Fruit fly (Drosophila melanogaster) whole organism, prepupa: ENCODE measurements around the gene inaF-A.

Source experiments
- CG10631 ChIP-seq: fragments of 200-800 bp; sonication (Bioruptor generic); optimal IDR thresholded peaks from 2 replicates; lab custom pipeline; 2016; ENCODE audit warnings: missing biosample characterization, missing genetic modification characterization
- CG10669 ChIP-seq: fragments of 200-800 bp; sonication (Bioruptor generic); optimal IDR thresholded peaks from 3 replicates; lab custom pipeline; 2018; ENCODE audit warnings: missing biosample characterization, mild to moderate bottlenecking, missing genetic modification characterization, moderate library complexity
- CG11762 ChIP-seq: fragments of 200-800 bp; sonication (Bioruptor generic); optimal IDR thresholded peaks from 3 replicates; lab custom pipeline; 2016; ENCODE audit warnings: missing biosample characterization, missing genetic modification characterization; ENCODE audit not compliant: insufficient read depth
- CG11902 ChIP-seq: fragments of 200-800 bp; sonication (Bioruptor generic); optimal IDR thresholded peaks from 3 replicates; lab custom pipeline; 2016; ENCODE audit warnings: missing biosample characterization, missing genetic modification characterization
- CG15336 ChIP-seq: fragments of 200-800 bp; sonication (Bioruptor generic); IDR thresholded peaks from 2 replicates; pipeline ENCODE4 v1.3.6; 2022; ENCODE audit warnings: missing biosample characterization, missing genetic modification characterization
- CG1621 ChIP-seq: fragments of 200-800 bp; sonication (Bioruptor generic); optimal IDR thresholded peaks from 3 replicates; lab custom pipeline; 2018; ENCODE audit warnings: missing biosample characterization, mild to moderate bottlenecking, missing genetic modification characterization
- CG16779 ChIP-seq: fragments of 200-800 bp; sonication (Bioruptor generic); optimal IDR thresholded peaks from 3 replicates; lab custom pipeline; 2017; ENCODE audit warnings: missing biosample characterization, mild to moderate bottlenecking, missing genetic modification characterization
- CG3919 ChIP-seq: fragments of 200-800 bp; sonication (Bioruptor generic); optimal IDR thresholded peaks from 3 replicates; lab custom pipeline; 2016; ENCODE audit warnings: missing biosample characterization, missing genetic modification characterization
- CG4318 ChIP-seq: fragments of 200-800 bp; sonication (Bioruptor generic); optimal IDR thresholded peaks from 3 replicates; lab custom pipeline; 2017; ENCODE audit warnings: missing biosample characterization, mild to moderate bottlenecking, missing genetic modification characterization
- CG6163 ChIP-seq: fragments of 200-800 bp; sonication (Bioruptor generic); IDR thresholded peaks from 3 replicates; pipeline ENCODE4 v1.3.6; 2022; ENCODE audit warnings: missing biosample characterization, missing genetic modification characterization
- CG6276 ChIP-seq: fragments of 200-800 bp; sonication (Bioruptor generic); optimal IDR thresholded peaks from 2 replicates; lab custom pipeline; 2017; ENCODE audit warnings: missing biosample characterization, mild to moderate bottlenecking, missing genetic modification characterization
- CG6792 ChIP-seq: fragments of 200-800 bp; sonication (Bioruptor generic); optimal IDR thresholded peaks from 3 replicates; lab custom pipeline; 2016; ENCODE audit warnings: missing biosample characterization, missing genetic modification characterization
- CG6808 ChIP-seq: fragments of 200-800 bp; sonication (Bioruptor generic); optimal IDR thresholded peaks from 3 replicates; lab custom pipeline; 2017; ENCODE audit warnings: missing biosample characterization, missing genetic modification characterization, mild to moderate bottlenecking, moderate library complexity, missing genetic modification reagents
- CG6854 ChIP-seq: fragments of 200-800 bp; sonication (Bioruptor generic); optimal IDR thresholded peaks from 2 replicates; lab custom pipeline; 2017; ENCODE audit warnings: missing biosample characterization, mild to moderate bottlenecking, missing genetic modification characterization
- CG7368 ChIP-seq: fragments of 200-800 bp; sonication (Bioruptor generic); optimal IDR thresholded peaks from 3 replicates; lab custom pipeline; 2016; ENCODE audit warnings: missing biosample characterization, missing genetic modification characterization
- CG8119 ChIP-seq: fragments of 200-800 bp; sonication (Bioruptor generic); IDR thresholded peaks from 3 replicates; pipeline ENCODE4 v1.3.6; 2022; ENCODE audit warnings: missing biosample characterization, missing genetic modification characterization
- CG8319 ChIP-seq: fragments of 200-800 bp; sonication (Bioruptor generic); optimal IDR thresholded peaks from 3 replicates; lab custom pipeline; 2016; ENCODE audit warnings: missing biosample characterization, missing genetic modification characterization
- CG8632 ChIP-seq: fragments of 200-800 bp; sonication (Bioruptor generic); optimal IDR thresholded peaks from 3 replicates; lab custom pipeline; 2016; ENCODE audit warnings: missing biosample characterization, missing genetic modification characterization
- CG9139 ChIP-seq: fragments of 200-800 bp; sonication (Bioruptor generic); optimal IDR thresholded peaks from 3 replicates; lab custom pipeline; 2017; ENCODE audit warnings: missing biosample characterization, mild to moderate bottlenecking, missing genetic modification characterization
- Eip78C ChIP-seq: fragments of 200-800 bp; sonication (Bioruptor generic); peaks from one replicate; lab custom pipeline; 2016; ENCODE audit warnings: missing biosample characterization, missing genetic modification characterization
- Eip93F ChIP-seq: fragments of 200-800 bp; sonication (Bioruptor generic); optimal IDR thresholded peaks from 2 replicates; lab custom pipeline; 2016; ENCODE audit warnings: missing biosample characterization, mild to moderate bottlenecking, missing genetic modification characterization
- Ets21C ChIP-seq: fragments of 200-800 bp; sonication (Bioruptor generic); optimal IDR thresholded peaks from 3 replicates; lab custom pipeline; 2016; ENCODE audit warnings: missing biosample characterization, missing genetic modification characterization
- Gug ChIP-seq: fragments of 200-800 bp; sonication (Bioruptor generic); IDR thresholded peaks from 2 replicates; pipeline ENCODE4 v1.3.6; 2022; ENCODE audit warnings: missing biosample characterization, missing genetic modification characterization
- Hr38 ChIP-seq: sonication (Bioruptor generic); optimal IDR thresholded peaks from 2 replicates; lab custom pipeline; 2016; ENCODE audit warnings: missing biosample characterization, missing genetic modification characterization
- Hr39 ChIP-seq: fragments of 200-800 bp; sonication (Bioruptor generic); optimal IDR thresholded peaks from 2 replicates; lab custom pipeline; 2016; ENCODE audit warnings: missing biosample characterization, missing genetic modification characterization
- Hr4 ChIP-seq: fragments of 200-800 bp; sonication (Bioruptor generic); optimal IDR thresholded peaks from 3 replicates; lab custom pipeline; 2016; ENCODE audit warnings: missing biosample characterization, missing genetic modification characterization
- Lpt ChIP-seq: fragments of 200-800 bp; sonication (Bioruptor generic); optimal IDR thresholded peaks from 3 replicates; lab custom pipeline; 2016; ENCODE audit warnings: missing biosample characterization, missing genetic modification characterization
- Met ChIP-seq: fragments of 200-800 bp; sonication (Bioruptor generic); optimal IDR thresholded peaks from 3 replicates; lab custom pipeline; 2016; ENCODE audit warnings: missing biosample characterization, missing genetic modification characterization
- OdsH ChIP-seq: fragments of 200-800 bp; sonication (Bioruptor generic); optimal IDR thresholded peaks from 3 replicates; lab custom pipeline; 2016; ENCODE audit warnings: missing biosample characterization, missing genetic modification characterization
- Smox ChIP-seq: fragments of 200-800 bp; sonication (Bioruptor generic); optimal IDR thresholded peaks from 3 replicates; lab custom pipeline; 2016; ENCODE audit warnings: missing biosample characterization, missing genetic modification characterization
- Sox102F ChIP-seq: fragments of 200-800 bp; sonication (Bioruptor generic); optimal IDR thresholded peaks from 2 replicates; lab custom pipeline; 2016; ENCODE audit warnings: missing biosample characterization, mild to moderate bottlenecking, missing genetic modification characterization
- Sox15 ChIP-seq: fragments of 200-800 bp; sonication (Bioruptor generic); optimal IDR thresholded peaks from 3 replicates; lab custom pipeline; 2016; ENCODE audit warnings: missing biosample characterization, missing genetic modification characterization
- achi ChIP-seq: fragments of 200-800 bp; sonication (Bioruptor generic); optimal IDR thresholded peaks from 3 replicates; lab custom pipeline; 2016; ENCODE audit warnings: missing biosample characterization, missing genetic modification characterization
- acj6 ChIP-seq: fragments of 200-800 bp; sonication (Bioruptor generic); optimal IDR thresholded peaks from 3 replicates; lab custom pipeline; 2016; ENCODE audit warnings: missing biosample characterization, missing genetic modification characterization
- dac ChIP-seq: fragments of 200-800 bp; sonication (Bioruptor generic); optimal IDR thresholded peaks from 2 replicates; lab custom pipeline; 2017; ENCODE audit warnings: missing biosample characterization, mild to moderate bottlenecking, missing genetic modification characterization
- dsx ChIP-seq: fragments of 200-800 bp; optimal IDR thresholded peaks from 3 replicates; lab custom pipeline; 2019; ENCODE audit warnings: missing biosample characterization, mild to moderate bottlenecking, missing genetic modification characterization, moderate library complexity; ENCODE audit not compliant: poor library complexity, severe bottlenecking
- esn ChIP-seq: fragments of 200-800 bp; sonication (Bioruptor generic); optimal IDR thresholded peaks from 2 replicates; lab custom pipeline; 2016; ENCODE audit warnings: missing biosample characterization, mild to moderate bottlenecking, missing genetic modification characterization, moderate library complexity
- fd85E ChIP-seq: fragments of 200-800 bp; sonication (Bioruptor generic); optimal IDR thresholded peaks from 3 replicates; lab custom pipeline; 2016; ENCODE audit warnings: missing biosample characterization, missing genetic modification characterization
- fkh ChIP-seq: fragments of 200-800 bp; sonication (Bioruptor generic); optimal IDR thresholded peaks from 3 replicates; lab custom pipeline; 2017; ENCODE audit warnings: missing biosample characterization, mild to moderate bottlenecking, missing genetic modification characterization, moderate library complexity
- net ChIP-seq: fragments of 200-800 bp; sonication (Bioruptor generic); optimal IDR thresholded peaks from 3 replicates; lab custom pipeline; 2016; ENCODE audit warnings: missing biosample characterization, missing genetic modification characterization
- pdm3 ChIP-seq: fragments of 200-800 bp; sonication (Bioruptor generic); optimal IDR thresholded peaks from 3 replicates; lab custom pipeline; 2016; ENCODE audit warnings: missing biosample characterization, missing genetic modification characterization
- spab ChIP-seq: fragments of 200-800 bp; sonication (Bioruptor generic); optimal IDR thresholded peaks from 2 replicates; lab custom pipeline; 2017; ENCODE audit warnings: missing biosample characterization, mild to moderate bottlenecking, missing genetic modification characterization, missing genetic modification reagents
- topi ChIP-seq: fragments of 200-800 bp; sonication (Bioruptor generic); optimal IDR thresholded peaks from 3 replicates; lab custom pipeline; 2016; ENCODE audit warnings: missing biosample characterization, missing genetic modification characterization
- vri ChIP-seq: fragments of 200-800 bp; sonication (Bioruptor generic); optimal IDR thresholded peaks from 3 replicates; lab custom pipeline; 2016; ENCODE audit warnings: missing biosample characterization, mild to moderate bottlenecking, missing genetic modification characterization

inaF-A gene

dm6 chrX:11775987-11776587 is 42.4 kb upstream of the inaF-A start (continued):
- TF ChIP-seq Smox (GFP tag; lab: Kevin White, UChicago) (peak; percentile 95), CG9139 (GFP tag; lab: Kevin White, UChicago) (peak; percentile 92), CG8632 (GFP tag; lab: Kevin White, UChicago) (peak; percentile 93), CG3919 (peak; percentile 96), CG11762 (GFP tag; lab: Kevin White, UChicago) (peak; percentile 90), Ets21C (peak; percentile 95), topi (GFP tag; lab: Kevin White, UChicago) (peak; percentile 96), CG8119 (GFP tag; lab: Robert Waterston, UW) (peak; percentile 95), vri (GFP tag; lab: Kevin White, UChicago) (peak; percentile 84), Hr39 (GFP tag; lab: Kevin White, UChicago) (peak; percentile 96), CG1621 (peak; percentile 95), net (GFP tag; lab: Kevin White, UChicago) (peak; percentile 91), acj6 (GFP tag; lab: Kevin White, UChicago) (peak; percentile 94), dac (peak; percentile 92), CG6808 (GFP tag; lab: Kevin White, UChicago) (peak; percentile 96), Sox15 (peak; percentile 93), CG10631 (peak; percentile 95), Hr38 (GFP tag; lab: Kevin White, UChicago) (no peak)

DNA sequence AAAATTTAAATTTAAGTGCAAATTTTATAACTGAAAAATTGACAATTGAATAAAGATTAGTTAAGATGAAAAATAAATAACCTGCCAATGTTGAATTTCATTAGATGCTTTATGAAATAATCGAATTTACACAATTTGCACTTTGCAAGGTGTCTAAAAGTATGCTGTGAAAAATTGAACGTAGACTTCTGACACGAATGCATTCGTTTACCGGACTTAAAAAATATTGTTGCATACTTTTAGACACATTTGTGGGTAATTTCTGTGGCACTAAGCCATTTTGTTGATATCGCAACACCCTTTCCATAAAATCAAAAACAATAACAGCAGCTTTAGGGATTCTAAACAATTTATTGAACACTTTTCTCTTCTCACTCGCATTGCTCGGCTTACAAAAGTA is 35.7 kb upstream of the inaF-A start:
- no peak for TF ChIP-seq Gug
- TF ChIP-seq CG3919: no peak
- no peak for TF ChIP-seq CG1621
- TF ChIP-seq CG6163 (GFP tag; lab: Robert Waterston, UW): no peak
- no peak for TF ChIP-seq CG10669 (GFP tag; lab: Kevin White, UChicago)
- TF ChIP-seq CG15336: no peak
- no peak for TF ChIP-seq CG6792 (GFP tag; lab: Kevin White, UChicago)
- TF ChIP-seq pdm3: no peak
- no peak for TF ChIP-seq achi (GFP tag; lab: Kevin White, UChicago)
- no peak for TF ChIP-seq fkh (GFP tag; lab: Kevin White, UChicago)
- TF ChIP-seq spab (GFP tag; lab: Kevin White, UChicago): no peak
- no peak for TF ChIP-seq Met (GFP tag; lab: Kevin White, UChicago)
- TF ChIP-seq CG6808 (GFP tag; lab: Kevin White, UChicago): no peak
- TF ChIP-seq CG8119 (GFP tag; lab: Robert Waterston, UW): no peak
- no peak for TF ChIP-seq CG16779 (tag; lab: Kevin White, UChicago)
- no peak for TF ChIP-seq CG11902 (GFP tag; lab: Kevin White, UChicago)
- TF ChIP-seq, all 60 proteins: peak for 0

- TF ChIP-seq CG1621: no peak
- TF ChIP-seq, all 60 proteins: peak for 0
Observed at dm6 chrX:11764540-11765136, 30.9 kb upstream of the inaF-A start, which contains the start of gene CG9360. TSS of gene CG9360 (minus strand) at chrX:11764590.

- TF ChIP-seq fd85E (GFP tag; lab: Kevin White, UChicago): no peak
- TF ChIP-seq CG6276: no peak
- no peak for TF ChIP-seq CG6163 (GFP tag; lab: Robert Waterston, UW)
- TF ChIP-seq esn (GFP tag; lab: Kevin White, UChicago): no peak
- TF ChIP-seq CG3919: no peak
- no peak for TF ChIP-seq Hr4 (GFP tag; lab: Kevin White, UChicago)
- TF ChIP-seq Eip78C (GFP tag; lab: Kevin White, UChicago): no peak
- TF ChIP-seq CG10631: no peak
- TF ChIP-seq CG6854 (GFP tag; lab: Kevin White, UChicago): no peak
- TF ChIP-seq CG8119 (GFP tag; lab: Robert Waterston, UW): no peak
- no peak for TF ChIP-seq Sox102F (GFP tag; lab: Kevin White, UChicago)
- TF ChIP-seq dsx: no peak
- no peak for TF ChIP-seq CG1621
- TF ChIP-seq Lpt (GFP tag; lab: Kevin White, UChicago): no peak
- no peak for TF ChIP-seq CG11762 (GFP tag; lab: Kevin White, UChicago)
- TF ChIP-seq CG4318 (GFP tag; lab: Kevin White, UChicago): no peak
- no peak for TF ChIP-seq CG7368 (GFP tag; lab: Kevin White, UChicago)
- TF ChIP-seq CG8319 (GFP tag; lab: Kevin White, UChicago): no peak
- TF ChIP-seq Eip93F (GFP tag; lab: Kevin White, UChicago): no peak
- no peak for TF ChIP-seq OdsH (GFP tag; lab: Kevin White, UChicago)
- TF ChIP-seq, all 60 proteins: peak for 0
Observed at dm6 chrX:11756892-11757291, 23.2 kb upstream of the inaF-A start.
